Worm (Caenorhabditis elegans) whole organism, young adult: ENCODE measurements around the gene ceh-48.

Experiments used
- B0019.2 ChIP-seq: fragments of 200-800 bp; sonication (Bioruptor generic); conservative IDR thresholded peaks from 2 replicates; pipeline ENCODE4 v1.3.6; 2022; ENCODE audit warnings: missing genetic modification reagents, missing genetic modification characterization, missing compliant biosample characterization
- B0336.3 ChIP-seq: fragments of 200-800 bp; sonication (Bioruptor generic); IDR thresholded peaks from 2 replicates; pipeline ENCODE4 v1.3.6; 2022; ENCODE audit warnings: missing genetic modification characterization, missing compliant biosample characterization
- C17E4.6 ChIP-seq: fragments of 200-800 bp; sonication (Bioruptor generic); IDR thresholded peaks from 2 replicates; pipeline ENCODE4 v1.3.6; 2022; ENCODE audit warnings: missing genetic modification reagents, missing genetic modification characterization, missing compliant biosample characterization
- F10E7.11 ChIP-seq: sonication (generic microtip); optimal IDR thresholded peaks from 2 replicates; lab custom pipeline; 2017; ENCODE audit warnings: mild to moderate bottlenecking, missing genetic modification characterization, moderate library complexity, missing compliant biosample characterization
- F22D6.2 ChIP-seq: sonication (generic microtip); optimal IDR thresholded peaks from 2 replicates; lab custom pipeline; 2016; ENCODE audit warnings: mild to moderate bottlenecking, missing genetic modification characterization, missing compliant biosample characterization
- F33H1.4 ChIP-seq: fragments of 200-800 bp; sonication (Bioruptor generic); IDR thresholded peaks from 2 replicates; pipeline ENCODE4 v1.3.6; 2022; ENCODE audit warnings: missing genetic modification reagents, missing genetic modification characterization, missing compliant biosample characterization
- F39B2.1 ChIP-seq: fragments of 200-800 bp; sonication (Bioruptor generic); IDR thresholded peaks from 2 replicates; pipeline ENCODE4 v1.3.6; 2022; ENCODE audit warnings: missing genetic modification reagents, missing genetic modification characterization, missing compliant biosample characterization
- F57A8.1 ChIP-seq: fragments of 200-800 bp; sonication (Bioruptor generic); optimal IDR thresholded peaks from 2 replicates; lab custom pipeline; 2018; ENCODE audit warnings: mild to moderate bottlenecking, missing genetic modification characterization, moderate library complexity, missing compliant biosample characterization
- K11D2.4 ChIP-seq: fragments of 200-800 bp; sonication (Bioruptor generic); IDR thresholded peaks from 2 replicates; pipeline ENCODE4 v1.3.6; 2022; ENCODE audit warnings: missing genetic modification reagents, missing genetic modification characterization, missing compliant biosample characterization
- T07F8.4 ChIP-seq: sonication (generic microtip); optimal IDR thresholded peaks from 2 replicates; lab custom pipeline; 2016; ENCODE audit warnings: mild to moderate bottlenecking, missing genetic modification characterization, moderate library complexity, missing compliant biosample characterization
- Y53F4B.3 ChIP-seq: fragments of 200-800 bp; sonication (Bioruptor generic); IDR thresholded peaks from 2 replicates; pipeline ENCODE4 v1.3.6; 2022; ENCODE audit warnings: missing genetic modification reagents, missing genetic modification characterization, missing compliant biosample characterization
- Y53G8AR.9 ChIP-seq: fragments of 200-800 bp; sonication (Bioruptor generic); conservative IDR thresholded peaks from 2 replicates; pipeline ENCODE4 v1.3.6; 2022; ENCODE audit warnings: missing genetic modification reagents, missing genetic modification characterization, missing compliant biosample characterization
- Y56A3A.18 ChIP-seq: fragments of 200-800 bp; sonication (Bioruptor generic); IDR thresholded peaks from 2 replicates; pipeline ENCODE4 v1.3.6; 2022; ENCODE audit warnings: missing genetic modification reagents, missing genetic modification characterization, missing compliant biosample characterization
- Y95B8A.8 ChIP-seq: fragments of 200-800 bp; sonication (Bioruptor generic); IDR thresholded peaks from 2 replicates; pipeline ENCODE4 v1.3.6; 2022; ENCODE audit warnings: missing genetic modification reagents, missing genetic modification characterization, missing compliant biosample characterization
- ZK185.1 ChIP-seq: sonication (generic microtip); optimal IDR thresholded peaks from 2 replicates; lab custom pipeline; 2016; ENCODE audit warnings: mild to moderate bottlenecking, missing genetic modification characterization, missing compliant biosample characterization; ENCODE audit not compliant: poor library complexity, severe bottlenecking
- akir-1 ChIP-seq: fragments of 200-800 bp; sonication (Bioruptor generic); optimal IDR thresholded peaks from 2 replicates; lab custom pipeline; 2018; ENCODE audit warnings: mild to moderate bottlenecking, missing genetic modification characterization, moderate library complexity, missing compliant biosample characterization
- athp-1 ChIP-seq: sonication (generic microtip); optimal IDR thresholded peaks from 2 replicates; lab custom pipeline; 2017; ENCODE audit warnings: mild to moderate bottlenecking, missing genetic modification characterization, missing compliant biosample characterization
- bed-2 ChIP-seq: fragments of 200-800 bp; sonication (Bioruptor generic); IDR thresholded peaks from 2 replicates; pipeline ENCODE4 v1.3.6; 2022; ENCODE audit warnings: missing genetic modification reagents, missing genetic modification characterization, missing compliant biosample characterization
- ceh-79 ChIP-seq: sonication (generic microtip); optimal IDR thresholded peaks from 2 replicates; lab custom pipeline; 2017; ENCODE audit warnings: mild to moderate bottlenecking, missing genetic modification characterization, missing compliant biosample characterization
- chd-7 ChIP-seq: sonication (generic microtip); optimal IDR thresholded peaks from 2 replicates; lab custom pipeline; 2016; ENCODE audit warnings: mild to moderate bottlenecking, missing genetic modification characterization, moderate library complexity, missing compliant biosample characterization
- die-1 ChIP-seq: sonication (generic microtip); optimal IDR thresholded peaks from 2 replicates; lab custom pipeline; 2016; ENCODE audit warnings: missing genotype, mild to moderate bottlenecking, missing genetic modification characterization, missing compliant biosample characterization
- dpl-1 ChIP-seq: fragments of 150-350 bp; optimal IDR thresholded peaks from 2 replicates; lab custom pipeline; 2014; ENCODE audit warnings: missing biosample characterization, missing genetic modification reagents, missing genetic modification characterization
- egl-18 ChIP-seq: fragments of 200-800 bp; sonication (Bioruptor generic); IDR thresholded peaks from 2 replicates; pipeline ENCODE4 v1.3.6; 2022; ENCODE audit warnings: missing genetic modification reagents, missing genetic modification characterization, missing compliant biosample characterization
- egl-44 ChIP-seq: fragments of 200-800 bp; sonication (Bioruptor generic); IDR thresholded peaks from 2 replicates; pipeline ENCODE4 v1.3.6; 2022; ENCODE audit warnings: missing genetic modification reagents, missing genetic modification characterization, missing compliant biosample characterization
- egrh-3 ChIP-seq: fragments of 200-800 bp; sonication (Bioruptor generic); IDR thresholded peaks from 2 replicates; pipeline ENCODE4 v1.3.6; 2022; ENCODE audit warnings: missing genetic modification reagents, missing genetic modification characterization, missing compliant biosample characterization
- hlh-12 ChIP-seq: sonication (generic microtip); optimal IDR thresholded peaks from 2 replicates; lab custom pipeline; 2016; ENCODE audit warnings: missing genetic modification characterization, missing compliant biosample characterization
- hlh-26 ChIP-seq: fragments of 200-800 bp; sonication (Bioruptor generic); conservative IDR thresholded peaks from 2 replicates; pipeline ENCODE4 v1.3.6; 2022; ENCODE audit warnings: missing genetic modification reagents, missing genetic modification characterization, missing compliant biosample characterization
- hmg-20 ChIP-seq: fragments of 200-800 bp; sonication (Bioruptor generic); IDR thresholded peaks from 2 replicates; pipeline ENCODE4 v1.3.6; 2022; ENCODE audit warnings: missing genetic modification reagents, missing genetic modification characterization, missing compliant biosample characterization
- hrde-1 ChIP-seq: sonication (generic microtip); optimal IDR thresholded peaks from 2 replicates; lab custom pipeline; 2016; ENCODE audit warnings: missing genetic modification characterization, mild to moderate bottlenecking, missing compliant biosample characterization, moderate library complexity, missing genotype, missing genetic modification reagents, borderline replicate concordance
- lin-40 ChIP-seq: sonication (generic microtip); optimal IDR thresholded peaks from 2 replicates; lab custom pipeline; 2016; ENCODE audit warnings: missing genetic modification characterization, mild to moderate bottlenecking, missing compliant biosample characterization, missing genotype, missing genetic modification reagents
- lin-54 ChIP-seq: fragments of 200-800 bp; sonication (Bioruptor generic); optimal IDR thresholded peaks from 2 replicates; lab custom pipeline; 2018; ENCODE audit warnings: mild to moderate bottlenecking, missing genetic modification characterization, missing compliant biosample characterization
- lsl-1 ChIP-seq: fragments of 200-800 bp; sonication (Bioruptor generic); optimal IDR thresholded peaks from 2 replicates; lab custom pipeline; 2018; ENCODE audit warnings: mild to moderate bottlenecking, missing genetic modification characterization, moderate library complexity, missing compliant biosample characterization
- madf-3 ChIP-seq: fragments of 200-800 bp; sonication (Bioruptor generic); IDR thresholded peaks from 2 replicates; pipeline ENCODE4 v1.3.6; 2022; ENCODE audit warnings: missing genetic modification reagents, missing genetic modification characterization, missing compliant biosample characterization
- mcd-1 ChIP-seq: fragments of 200-800 bp; sonication (Bioruptor generic); IDR thresholded peaks from 2 replicates; pipeline ENCODE4 v1.3.6; 2022; ENCODE audit warnings: missing genetic modification reagents, missing genetic modification characterization, missing compliant biosample characterization
- nhr-179 ChIP-seq: sonication (generic microtip); optimal IDR thresholded peaks from 2 replicates; lab custom pipeline; 2016; ENCODE audit warnings: mild to moderate bottlenecking, missing genetic modification characterization, missing compliant biosample characterization
- nhr-90 ChIP-seq: sonication (generic microtip); optimal IDR thresholded peaks from 2 replicates; lab custom pipeline; 2016; ENCODE audit warnings: missing genotype, mild to moderate bottlenecking, missing genetic modification characterization, missing compliant biosample characterization
- pha-4 ChIP-seq: fragments of 150-350 bp; sonication (generic microtip); optimal IDR thresholded peaks from 2 replicates; lab custom pipeline; 2014; ENCODE audit warnings: missing biosample characterization, missing genetic modification reagents, missing genetic modification characterization
- rcor-1 ChIP-seq: fragments of 200-800 bp; sonication (Bioruptor generic); IDR thresholded peaks from 2 replicates; pipeline ENCODE4 v1.3.6; 2022; ENCODE audit warnings: missing genetic modification reagents, missing genetic modification characterization, missing compliant biosample characterization
- sdz-38 ChIP-seq: sonication (generic microtip); optimal IDR thresholded peaks from 2 replicates; lab custom pipeline; 2016; ENCODE audit warnings: missing genotype, missing genetic modification characterization, missing compliant biosample characterization
- snpc-1.1 ChIP-seq: sonication (generic microtip); optimal IDR thresholded peaks from 2 replicates; lab custom pipeline; 2017; ENCODE audit warnings: missing genetic modification characterization, mild to moderate bottlenecking, missing compliant biosample characterization, antibody characterized with exemption, moderate library complexity, missing genotype, missing genetic modification reagents; ENCODE audit not compliant: insufficient read depth
- snpc-4 ChIP-seq, 5 experiments: fragments of 150-350 bp in 1 of 5; sonication (generic microtip) in 4 of 5; optimal IDR thresholded peaks; 2 replicates each; lab custom pipeline; 2014 to 2018; ENCODE audit warnings: missing genetic modification characterization in 5 of 5, missing biosample characterization in 3 of 5, antibody characterized with exemption in 2 of 5, mild to moderate bottlenecking in 2 of 5, missing compliant biosample characterization in 2 of 5, missing genotype in 2 of 5, moderate library complexity in 2 of 5, missing genetic modification reagents in 1 of 5
- tbp1 ChIP-seq: fragments of 200-800 bp; sonication (Bioruptor generic); optimal IDR thresholded peaks from 2 replicates; lab custom pipeline; 2018; ENCODE audit warnings: mild to moderate bottlenecking, missing genetic modification characterization, missing compliant biosample characterization
- unc-130 ChIP-seq: sonication (generic microtip); optimal IDR thresholded peaks from 2 replicates; lab custom pipeline; 2016; ENCODE audit warnings: missing genetic modification reagents, missing genetic modification characterization, missing compliant biosample characterization
- unc-62 ChIP-seq: fragments of 150-350 bp; optimal IDR thresholded peaks from 2 replicates; lab custom pipeline; 2014; ENCODE audit warnings: missing biosample characterization, missing genetic modification reagents, missing genetic modification characterization
- zfh-2 ChIP-seq: fragments of 200-800 bp; sonication (Bioruptor generic); conservative IDR thresholded peaks from 2 replicates; pipeline ENCODE4 v1.3.6; 2022; ENCODE audit warnings: missing genetic modification reagents, missing genetic modification characterization, missing compliant biosample characterization
- ztf-18 ChIP-seq: sonication (generic microtip); optimal IDR thresholded peaks from 2 replicates; lab custom pipeline; 2016; ENCODE audit warnings: missing genotype, mild to moderate bottlenecking, missing genetic modification characterization, missing compliant biosample characterization
- ztf-22 ChIP-seq: fragments of 200-800 bp; sonication (Bioruptor generic); optimal IDR thresholded peaks from 2 replicates; lab custom pipeline; 2018; ENCODE audit warnings: mild to moderate bottlenecking, missing genetic modification characterization, moderate library complexity, missing compliant biosample characterization
- ztf-25 ChIP-seq: fragments of 200-800 bp; sonication (Bioruptor generic); IDR thresholded peaks from 2 replicates; pipeline ENCODE4 v1.3.6; 2022; ENCODE audit warnings: missing genetic modification reagents, missing genetic modification characterization, missing compliant biosample characterization
- ztf-6 ChIP-seq: fragments of 200-800 bp; sonication (Bioruptor generic); IDR thresholded peaks from 2 replicates; pipeline ENCODE4 v1.3.6; 2022; ENCODE audit warnings: missing genetic modification reagents, missing genetic modification characterization, missing compliant biosample characterization

ceh-48 gene

ce11 chrIV:6839091-6839522 lies 27.2 kb downstream of the ceh-48 start (continued):
- no peak for TF ChIP-seq nhr-179 (tag; lab: Kevin White, UChicago)
- no peak for TF ChIP-seq die-1 (tag; lab: Kevin White, UChicago)
- TF ChIP-seq ztf-25 (GFP tag; lab: Robert Waterston, UW) = no peak
- TF ChIP-seq hmg-20 (GFP tag; lab: Robert Waterston, UW) = no peak
- no peak for TF ChIP-seq F57A8.1
- peak; percentile 83 for TF ChIP-seq lin-40 (tag; lab: Kevin White, UChicago)
- TF ChIP-seq tbp1 (GFP tag; lab: Kevin White, UChicago) = peak; percentile 19
- TF ChIP-seq F33H1.4 (GFP tag; lab: Robert Waterston, UW) = no peak
- TF ChIP-seq K11D2.4 (GFP tag; lab: Robert Waterston, UW) = peak; percentile 69
- TF ChIP-seq C17E4.6 = no peak
- TF ChIP-seq madf-3 (GFP tag; lab: Robert Waterston, UW) = no peak
- TF ChIP-seq akir-1 = no peak
- TF ChIP-seq F22D6.2 = peak; percentile 26
- peak; percentile 33 for TF ChIP-seq chd-7 (tag; lab: Kevin White, UChicago)
- no peak for TF ChIP-seq egl-44 (GFP tag; lab: Robert Waterston, UW)
- no peak for TF ChIP-seq ceh-79
- no peak for TF ChIP-seq egrh-3 (GFP tag; lab: Robert Waterston, UW)
- TF ChIP-seq hrde-1 = no peak
- no peak for TF ChIP-seq F39B2.1 (GFP tag; lab: Robert Waterston, UW)
- TF ChIP-seq ztf-18 = peak; percentile 24
- no peak for TF ChIP-seq nhr-90 (tag; lab: Kevin White, UChicago)
- TF ChIP-seq lsl-1 (GFP tag; lab: Kevin White, UChicago) = no peak
- no peak for TF ChIP-seq Y53G8AR.9 (GFP tag; lab: Robert Waterston, UW)
- no peak for TF ChIP-seq B0019.2 (GFP tag; lab: Robert Waterston, UW)
- TF ChIP-seq bed-2 (GFP tag; lab: Robert Waterston, UW) = no peak
- TF ChIP-seq rcor-1 (GFP tag; lab: Robert Waterston, UW) = 0 out of 2 replicates have a peak, but pooled peaks have one; percentile 31
- no peak for TF ChIP-seq unc-62 (GFP tag; lab: Kevin White, UChicago)
- no peak for TF ChIP-seq athp-1 (tag; lab: Kevin White, UChicago)
- TF ChIP-seq egl-18 (GFP tag; lab: Robert Waterston, UW) = no peak
- no peak for TF ChIP-seq ztf-6
- TF ChIP-seq unc-130 = no peak
- peak; percentile 21 for TF ChIP-seq ZK185.1 (tag; lab: Kevin White, UChicago)
- TF ChIP-seq pha-4 (tag; lab: Kevin White, UChicago) = peak; percentile 58
- no peak for TF ChIP-seq F10E7.11 (tag; lab: Kevin White, UChicago)
- no peak for TF ChIP-seq sdz-38 (tag; lab: Kevin White, UChicago)
- no peak for TF ChIP-seq snpc-1.1 (tag; lab: Kevin White, UChicago)
- TF ChIP-seq zfh-2 (GFP tag; lab: Robert Waterston, UW) = no peak
- TF ChIP-seq ztf-22 = no peak
- TF ChIP-seq snpc-4 (GFP tag; optimal IDR thresholded peaks at IDR 0.05; lab: Kevin White, UChicago) = no peak
- TF ChIP-seq snpc-4 (tag; optimal IDR thresholded peaks at IDR 0.05; lab: Kevin White, UChicago) = peak in 2 of 4 experiments; percentile 31 to 47
- peak; percentile 76 for TF ChIP-seq B0336.3 (GFP tag; lab: Robert Waterston, UW)
- TF ChIP-seq lin-54 = peak; percentile 40
- TF ChIP-seq Y53F4B.3 = no peak
- no peak for TF ChIP-seq Y95B8A.8
- no peak for TF ChIP-seq Y56A3A.18 (GFP tag; lab: Robert Waterston, UW)
- TF ChIP-seq dpl-1 (GFP tag; lab: Kevin White, UChicago) = no peak
- no peak for TF ChIP-seq T07F8.4 (tag; lab: Kevin White, UChicago)
- no peak for TF ChIP-seq hlh-26
- TF ChIP-seq mcd-1 (GFP tag; lab: Robert Waterston, UW) = peak; percentile 54
- TF ChIP-seq hlh-12 (tag; lab: Kevin White, UChicago) = no peak
